Fruit fly (Drosophila melanogaster): Measurements from ENCODE around the gene Cyp4g1.

DNA sequence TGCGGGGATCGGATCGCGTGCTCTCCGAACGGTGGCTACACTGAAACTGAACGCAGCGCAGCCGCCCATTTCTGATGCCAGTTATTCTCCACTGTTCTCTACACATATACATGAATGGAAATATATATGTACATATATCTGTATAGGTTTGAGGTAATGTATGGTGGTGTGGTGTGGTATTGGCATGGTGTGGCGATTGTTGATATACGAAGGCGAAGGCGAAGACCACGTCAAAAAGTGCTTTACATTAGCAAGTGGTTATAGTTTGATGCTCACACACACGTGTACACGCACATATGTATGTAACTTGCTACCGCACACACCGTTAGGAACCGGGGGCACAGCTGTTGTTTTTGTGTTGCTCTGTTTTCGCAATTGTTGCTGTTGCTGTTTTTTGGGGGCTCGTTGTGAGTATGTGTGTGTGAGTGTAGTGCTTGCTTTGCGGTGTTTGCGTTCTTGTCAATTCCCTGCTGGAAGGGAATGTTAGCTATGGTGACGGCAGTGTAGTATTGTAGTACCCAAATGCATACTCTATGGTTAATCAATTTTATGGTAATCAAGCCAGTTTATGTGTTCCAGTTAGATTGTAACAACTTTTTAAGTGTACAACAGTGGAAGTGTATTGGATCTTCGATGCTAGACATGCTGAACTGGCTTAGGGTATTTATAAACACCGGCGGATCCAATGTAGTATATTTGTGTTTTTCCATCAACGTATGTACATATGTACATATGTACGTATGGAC, 24.5 kb upstream of the Cyp4g1 start, which contains the start of gene CG17896:
- TF ChIP-seq cyc (GFP tag; optimal IDR thresholded peaks at IDR 0.05) (peak; percentile 99), Gug (GFP tag; IDR thresholded peaks at IDR 0.05) (peak; percentile 99)
